Fruit fly (Drosophila melanogaster) whole organism, embryonic: ENCODE data around the gene Rab6.

Experiments
- Aef1 ChIP-seq: fragments of 200-800 bp; sonication (Bioruptor generic); IDR thresholded peaks from 3 replicates; pipeline ENCODE4 v1.3.6; 2022; ENCODE audit warnings: missing biosample characterization, missing genetic modification characterization
- Bgb ChIP-seq: fragments of 200-800 bp; sonication (Bioruptor generic); IDR thresholded peaks from 2 replicates; pipeline ENCODE4 v1.3.6; 2022; ENCODE audit warnings: missing biosample characterization, missing genetic modification characterization; ENCODE audit not compliant: partially characterized antibody
- CG11398 ChIP-seq: fragments of 200-800 bp; sonication (Bioruptor generic); optimal IDR thresholded peaks from 2 replicates; lab custom pipeline; 2016; ENCODE audit warnings: missing biosample characterization, missing genetic modification characterization
- CG11696 ChIP-seq: fragments of 200-800 bp; sonication (Bioruptor generic); IDR thresholded peaks from 2 replicates; pipeline ENCODE4 v1.3.6; 2022; ENCODE audit warnings: missing biosample characterization, missing genetic modification characterization
- CG14860 ChIP-seq: fragments of 200-800 bp; sonication (Bioruptor generic); IDR thresholded peaks from 3 replicates; pipeline ENCODE4 v1.3.6; 2022; ENCODE audit warnings: missing biosample characterization, missing genetic modification characterization; ENCODE audit not compliant: partially characterized antibody
- CG15269 ChIP-seq: fragments of 200-800 bp; sonication (Bioruptor generic); optimal IDR thresholded peaks from 2 replicates; lab custom pipeline; 2018; ENCODE audit warnings: missing biosample characterization, mild to moderate bottlenecking, missing genetic modification characterization, moderate library complexity
- CG1602 ChIP-seq: fragments of 200-800 bp; sonication (Bioruptor generic); optimal IDR thresholded peaks from 3 replicates; lab custom pipeline; 2016; ENCODE audit warnings: missing biosample characterization, missing genetic modification characterization
- CG1603 ChIP-seq: fragments of 200-800 bp; sonication (Bioruptor generic); optimal IDR thresholded peaks from 2 replicates; lab custom pipeline; 2019; ENCODE audit warnings: missing biosample characterization, mild to moderate bottlenecking, missing genetic modification characterization, moderate library complexity
- CG18476 ChIP-seq: fragments of 200-800 bp; sonication (Bioruptor generic); optimal IDR thresholded peaks from 2 replicates; lab custom pipeline; 2016; ENCODE audit warnings: missing biosample characterization, mild to moderate bottlenecking, missing genetic modification characterization
- CG31441 ChIP-seq: fragments of 200-800 bp; sonication (Bioruptor generic); IDR thresholded peaks from 2 replicates; pipeline ENCODE4 v1.3.6; 2022; ENCODE audit warnings: missing biosample characterization, missing genetic modification characterization
- CG6854 ChIP-seq: fragments of 200-800 bp; sonication (Bioruptor generic); optimal IDR thresholded peaks from 3 replicates; lab custom pipeline; 2017; ENCODE audit warnings: missing biosample characterization, mild to moderate bottlenecking, missing genetic modification characterization
- CG7556 ChIP-seq: fragments of 200-800 bp; sonication (Bioruptor generic); optimal IDR thresholded peaks from 2 replicates; lab custom pipeline; 2017; ENCODE audit warnings: missing biosample characterization, mild to moderate bottlenecking, missing genetic modification characterization
- CG9437 ChIP-seq: fragments of 200-800 bp; sonication (Bioruptor generic); optimal IDR thresholded peaks from 2 replicates; lab custom pipeline; 2018; ENCODE audit warnings: missing biosample characterization, mild to moderate bottlenecking, missing genetic modification characterization
- D ChIP-seq, 2 experiments: fragments of 200-800 bp in 1 of 2; fragments of >200 bp in 1 of 2; sonication (Bioruptor generic) in 1 of 2; optimal IDR thresholded peaks; 2 replicates in 1 of 2; 3 replicates in 1 of 2; lab custom pipeline; 2017; ENCODE audit warnings: mild to moderate bottlenecking in 1 of 2, missing biosample characterization in 1 of 2, missing genetic modification characterization in 1 of 2, missing genetic modification reagents in 1 of 2
- Dref ChIP-seq: fragments of 200-800 bp; sonication (Bioruptor generic); IDR thresholded peaks from 2 replicates; pipeline ENCODE4 v1.3.6; 2022; ENCODE audit warnings: missing biosample characterization, missing genetic modification characterization
- E2f1 ChIP-seq: fragments of 200-800 bp; sonication (Bioruptor generic); IDR thresholded peaks from 2 replicates; pipeline ENCODE4 v1.3.6; 2022; ENCODE audit warnings: missing biosample characterization, missing genetic modification characterization
- Ets65A ChIP-seq: fragments of 200-800 bp; sonication (Bioruptor generic); peaks from one replicate; lab custom pipeline; 2016; ENCODE audit warnings: missing biosample characterization, missing genetic modification characterization
- Fer1 ChIP-seq: fragments of 200-800 bp; sonication (Bioruptor generic); optimal IDR thresholded peaks from 2 replicates; lab custom pipeline; 2017; ENCODE audit warnings: missing biosample characterization, mild to moderate bottlenecking, missing genetic modification characterization
- Hr51 ChIP-seq, 2 experiments: fragments of 200-800 bp; sonication (Bioruptor generic); optimal IDR thresholded peaks; 2 replicates in 1 of 2; 3 replicates in 1 of 2; lab custom pipeline; 2016 to 2018; ENCODE audit warnings: missing biosample characterization in 2 of 2, missing genetic modification characterization in 2 of 2, mild to moderate bottlenecking in 1 of 2, moderate library complexity in 1 of 2
- Med ChIP-seq: fragments of 200-800 bp; sonication (Bioruptor generic); peaks from one replicate; lab custom pipeline; 2016; ENCODE audit warnings: missing biosample characterization, missing genetic modification characterization, mild to moderate bottlenecking, inconsistent platforms, moderate library complexity
- Neu2 ChIP-seq: fragments of 200-800 bp; sonication (Bioruptor generic); optimal IDR thresholded peaks from 3 replicates; lab custom pipeline; 2016; ENCODE audit warnings: missing biosample characterization, missing genetic modification characterization, borderline replicate concordance
- PHDP ChIP-seq: fragments of 200-800 bp; sonication (Bioruptor generic); optimal IDR thresholded peaks from 3 replicates; lab custom pipeline; 2018; ENCODE audit warnings: missing biosample characterization, mild to moderate bottlenecking, missing genetic modification characterization, moderate library complexity
- Ravus ChIP-seq: fragments of 200-800 bp; sonication (Bioruptor generic); IDR thresholded peaks from 2 replicates; pipeline ENCODE4 v1.3.6; 2022; ENCODE audit warnings: missing biosample characterization, missing genetic modification characterization
- Sry-β ChIP-seq: fragments of 200-800 bp; sonication (Bioruptor generic); optimal IDR thresholded peaks from 2 replicates; lab custom pipeline; 2018; ENCODE audit warnings: missing biosample characterization, mild to moderate bottlenecking, missing genetic modification characterization, moderate library complexity
- Ssrp ChIP-seq: fragments of 200-800 bp; sonication (Bioruptor generic); optimal IDR thresholded peaks from 2 replicates; lab custom pipeline; 2018; ENCODE audit warnings: missing biosample characterization, mild to moderate bottlenecking, missing genetic modification characterization, moderate library complexity
- Taf1 ChIP-seq: fragments of 200-800 bp; sonication (Bioruptor generic); IDR thresholded peaks from 2 replicates; pipeline ENCODE4 v1.3.6; 2022; ENCODE audit warnings: missing biosample characterization, missing genetic modification characterization
- Tbp ChIP-seq: fragments of >200 bp; optimal IDR thresholded peaks from 2 replicates; lab custom pipeline; 2018; ENCODE audit warnings: missing biosample characterization, missing genetic modification characterization
- ac ChIP-seq: fragments of 200-800 bp; sonication (Bioruptor generic); optimal IDR thresholded peaks from 3 replicates; lab custom pipeline; 2017; ENCODE audit warnings: missing biosample characterization, mild to moderate bottlenecking, missing genetic modification characterization
- ato ChIP-seq: fragments of 200-800 bp; sonication (Bioruptor generic); IDR thresholded peaks from 2 replicates; pipeline ENCODE4 v1.3.6; 2022; ENCODE audit warnings: missing biosample characterization, missing genetic modification characterization; ENCODE audit not compliant: partially characterized antibody
- bbx ChIP-seq: fragments of 200-800 bp; sonication (Bioruptor generic); IDR thresholded peaks from 2 replicates; pipeline ENCODE4 v1.3.6; 2022; ENCODE audit warnings: missing biosample characterization, missing genetic modification characterization; ENCODE audit not compliant: partially characterized antibody
- bcd ChIP-seq: fragments of 200-800 bp; sonication (Bioruptor generic); optimal IDR thresholded peaks from 2 replicates; lab custom pipeline; 2017; ENCODE audit warnings: missing biosample characterization, mild to moderate bottlenecking, missing genetic modification characterization
- br ChIP-seq: fragments of >200 bp; optimal IDR thresholded peaks from 2 replicates; lab custom pipeline; 2017
- btn ChIP-seq: fragments of 200-800 bp; sonication (Bioruptor generic); optimal IDR thresholded peaks from 2 replicates; lab custom pipeline; 2016; ENCODE audit warnings: missing biosample characterization, missing genetic modification characterization
- dm ChIP-seq: fragments of 200-800 bp; sonication (Bioruptor generic); optimal IDR thresholded peaks from 3 replicates; lab custom pipeline; 2016; ENCODE audit warnings: missing biosample characterization, missing genetic modification characterization
- dmrt99B ChIP-seq: fragments of 200-800 bp; sonication (Bioruptor generic); optimal IDR thresholded peaks from 2 replicates; lab custom pipeline; 2018; ENCODE audit warnings: missing biosample characterization, mild to moderate bottlenecking, missing genetic modification characterization, moderate library complexity
- eyg ChIP-seq: fragments of 200-800 bp; sonication (Bioruptor generic); optimal IDR thresholded peaks from 3 replicates; lab custom pipeline; 2016; ENCODE audit warnings: missing biosample characterization, missing genetic modification characterization
- ftz-f1 ChIP-seq: fragments of 200-800 bp; sonication (Bioruptor generic); optimal IDR thresholded peaks from 2 replicates; lab custom pipeline; 2016; ENCODE audit warnings: missing biosample characterization, missing genetic modification characterization
- hkb ChIP-seq, 2 experiments: fragments of 200-800 bp in 1 of 2; fragments of >200 bp in 1 of 2; sonication (Bioruptor generic) in 1 of 2; IDR thresholded peaks in 1 of 2; optimal IDR thresholded peaks in 1 of 2; 2 replicates each; pipeline versions ENCODE4 v1.3.6 to Lab custom; 2017 to 2022; ENCODE audit warnings: missing biosample characterization in 1 of 2, missing genetic modification characterization in 1 of 2
- jigr1 ChIP-seq: fragments of 200-800 bp; sonication (Bioruptor generic); IDR thresholded peaks from 3 replicates; pipeline ENCODE4 v1.3.6; 2022; ENCODE audit warnings: missing biosample characterization, missing genetic modification characterization
- jing ChIP-seq: fragments of 200-800 bp; sonication (Bioruptor generic); optimal IDR thresholded peaks from 2 replicates; lab custom pipeline; 2018; ENCODE audit warnings: missing biosample characterization, mild to moderate bottlenecking, missing genetic modification characterization
- kah ChIP-seq: fragments of 200-800 bp; sonication (Bioruptor generic); optimal IDR thresholded peaks from 2 replicates; lab custom pipeline; 2018; ENCODE audit warnings: missing biosample characterization, mild to moderate bottlenecking, missing genetic modification characterization
- kay ChIP-seq: fragments of 200-800 bp; sonication (Bioruptor generic); optimal IDR thresholded peaks from 2 replicates; lab custom pipeline; 2016; ENCODE audit warnings: missing biosample characterization, missing genetic modification characterization
- onecut ChIP-seq: fragments of 200-800 bp; sonication (Bioruptor generic); IDR thresholded peaks from 2 replicates; pipeline ENCODE4 v1.3.6; 2022; ENCODE audit warnings: missing biosample characterization, missing genetic modification characterization
- pho ChIP-seq: fragments of 200-800 bp; sonication (Bioruptor generic); optimal IDR thresholded peaks from 2 replicates; lab custom pipeline; 2016; ENCODE audit warnings: missing biosample characterization, missing genetic modification characterization
- prd ChIP-seq, 3 experiments: fragments of >200 bp in 2 of 3; fragments of 200-800 bp in 1 of 3; sonication (Bioruptor generic) in 1 of 3; optimal IDR thresholded peaks in 2 of 3; IDR thresholded peaks in 1 of 3; 2 replicates in 2 of 3; 3 replicates in 1 of 3; pipeline versions ENCODE4 v1.3.6 to Lab custom; 2017 to 2022; ENCODE audit warnings: missing biosample characterization in 1 of 3, missing genetic modification characterization in 1 of 3
- psq ChIP-seq: fragments of 200-800 bp; sonication (Bioruptor generic); optimal IDR thresholded peaks from 2 replicates; lab custom pipeline; 2017; ENCODE audit warnings: missing biosample characterization, missing genetic modification characterization
- slp2 ChIP-seq: fragments of 200-800 bp; sonication (Bioruptor generic); optimal IDR thresholded peaks from 2 replicates; lab custom pipeline; 2016; ENCODE audit warnings: missing biosample characterization, missing genetic modification characterization
- tna ChIP-seq: fragments of 200-800 bp; sonication (Bioruptor generic); IDR thresholded peaks from 2 replicates; pipeline ENCODE4 v1.3.6; 2022; ENCODE audit warnings: missing biosample characterization, missing genetic modification characterization; ENCODE audit not compliant: partially characterized antibody
- zfh1 ChIP-seq: fragments of 200-800 bp; sonication (Bioruptor generic); IDR thresholded peaks from 3 replicates; pipeline ENCODE4 v1.3.6; 2022; ENCODE audit warnings: missing biosample characterization, missing genetic modification characterization
- zfh2 ChIP-seq: fragments of 200-800 bp; sonication (Bioruptor generic); optimal IDR thresholded peaks from 2 replicates; lab custom pipeline; 2016; ENCODE audit warnings: missing biosample characterization, missing genetic modification characterization

Rab6 gene

dm6 chr2L:12096396-12096813 lies 12.5 kb downstream of the Rab6 start, which contains the start of the genes CG6712 and Mt2 (continued):
- no peak for TF ChIP-seq CG7556 (GFP tag; lab: Kevin White, UChicago)
- TF ChIP-seq kah (GFP tag; lab: Kevin White, UChicago), result no peak
- TF ChIP-seq zfh1 (GFP tag; lab: Robert Waterston, UW), result no peak
- no peak for TF ChIP-seq zfh2 (GFP tag; lab: Kevin White, UChicago)
- no peak for TF ChIP-seq ftz-f1 (GFP tag; lab: Kevin White, UChicago)
- TF ChIP-seq ac, result no peak
- no peak for TF ChIP-seq Aef1
- no peak for TF ChIP-seq Taf1 (GFP tag; lab: Robert Waterston, UW)
- TF ChIP-seq psq (GFP tag; lab: Kevin White, UChicago), result no peak
- peak; percentile 83 for TF ChIP-seq Med (GFP tag; lab: Kevin White, UChicago)
- no peak for TF ChIP-seq CG1602 (GFP tag; lab: Kevin White, UChicago)
- 0 out of 2 replicates have a peak, but pooled peaks have one; percentile 33 for TF ChIP-seq Dref (GFP tag; lab: Robert Waterston, UW)
- no peak for TF ChIP-seq br (lab: Kevin White, UChicago)
- TF ChIP-seq hkb (optimal IDR thresholded peaks at IDR 0.05; lab: Kevin White, UChicago), result no peak
- no peak for TF ChIP-seq hkb (GFP tag; IDR thresholded peaks at IDR 0.05; lab: Robert Waterston, UW)
- 0 out of 2 replicates have a peak, but pooled peaks have one; percentile 8 for TF ChIP-seq onecut (GFP tag; lab: Robert Waterston, UW)
- TF ChIP-seq CG11696 (GFP tag; lab: Robert Waterston, UW), result no peak
- no peak for TF ChIP-seq CG9437 (GFP tag; lab: Kevin White, UChicago)
- no peak for TF ChIP-seq Fer1
- no peak for TF ChIP-seq CG15269 (tag; lab: Kevin White, UChicago)
- TF ChIP-seq dm (GFP tag; lab: Kevin White, UChicago), result peak; percentile 96
- no peak for TF ChIP-seq jigr1 (GFP tag; lab: Robert Waterston, UW)
- no peak for TF ChIP-seq Hr51 (GFP tag; optimal IDR thresholded peaks at IDR 0.05; lab: Kevin White, UChicago)
- no peak for TF ChIP-seq bcd (GFP tag; lab: Kevin White, UChicago)
- TF ChIP-seq pho (GFP tag; lab: Kevin White, UChicago), result no peak
- no peak for TF ChIP-seq CG11398 (GFP tag; lab: Kevin White, UChicago)
- no peak for TF ChIP-seq Neu2
- peak; percentile 26 for TF ChIP-seq CG1603 (tag; lab: Kevin White, UChicago)
- no peak for TF ChIP-seq CG18476 (GFP tag; lab: Kevin White, UChicago)
- TF ChIP-seq Ravus (GFP tag; lab: Robert Waterston, UW), result no peak
- TF ChIP-seq Tbp (GFP tag; lab: Kevin White, UChicago), result no peak
- TF ChIP-seq eyg (GFP tag; lab: Kevin White, UChicago), result no peak
- no peak for TF ChIP-seq slp2
- no peak for TF ChIP-seq E2f1 (GFP tag; lab: Robert Waterston, UW)
- TF ChIP-seq prd (optimal IDR thresholded peaks at IDR 0.05; lab: Kevin White, UChicago), result no peak
- peak; percentile 50 for TF ChIP-seq prd (GFP tag; IDR thresholded peaks at IDR 0.05; lab: Robert Waterston, UW)
- TF ChIP-seq Sry-β (GFP tag; lab: Kevin White, UChicago), result no peak
- TF ChIP-seq ato, result no peak
- no peak for TF ChIP-seq CG6854 (GFP tag; lab: Kevin White, UChicago)
- TF ChIP-seq tna (GFP tag; lab: Robert Waterston, UW), result no peak
- TF ChIP-seq dmrt99B (tag; lab: Kevin White, UChicago), result no peak
- TF ChIP-seq Bgb, result no peak
- no peak for TF ChIP-seq Ssrp
- TF ChIP-seq btn (GFP tag; lab: Kevin White, UChicago), result no peak
- TF ChIP-seq D (optimal IDR thresholded peaks at IDR 0.05; lab: Kevin White, UChicago), result no peak
- no peak for TF ChIP-seq D (GFP tag; optimal IDR thresholded peaks at IDR 0.05; lab: Kevin White, UChicago)
- no peak for TF ChIP-seq Ets65A (GFP tag; lab: Kevin White, UChicago)
- TF ChIP-seq kay, result no peak
- TF ChIP-seq CG31441 (GFP tag; lab: Robert Waterston, UW), result no peak
- TF ChIP-seq CG14860 (GFP tag; lab: Robert Waterston, UW), result no peak
- TF ChIP-seq PHDP, result no peak
- no peak for TF ChIP-seq bbx (GFP tag; lab: Robert Waterston, UW)
- TF ChIP-seq jing, result no peak
